Worm (Caenorhabditis elegans) whole organism, L3 larva: ENCODE measurements around the gene clec-227.

Source experiments
- R02D3.7 ChIP-seq: fragments of 150-350 bp; optimal IDR thresholded peaks from 2 replicates; lab custom pipeline; 2014; ENCODE audit warnings: missing biosample characterization, missing genetic modification characterization
- aly-2 ChIP-seq: fragments of 150-350 bp; optimal IDR thresholded peaks from 2 replicates; lab custom pipeline; 2014; ENCODE audit warnings: missing biosample characterization, missing genetic modification characterization
- ceh-82 ChIP-seq: fragments of 150-350 bp; optimal IDR thresholded peaks from 2 replicates; lab custom pipeline; 2014; ENCODE audit warnings: missing biosample characterization, missing genetic modification characterization
- ceh-9 ChIP-seq: sonication (generic microtip); optimal IDR thresholded peaks from 2 replicates; lab custom pipeline; 2018; ENCODE audit warnings: missing biosample characterization, missing genetic modification characterization

DNA sequence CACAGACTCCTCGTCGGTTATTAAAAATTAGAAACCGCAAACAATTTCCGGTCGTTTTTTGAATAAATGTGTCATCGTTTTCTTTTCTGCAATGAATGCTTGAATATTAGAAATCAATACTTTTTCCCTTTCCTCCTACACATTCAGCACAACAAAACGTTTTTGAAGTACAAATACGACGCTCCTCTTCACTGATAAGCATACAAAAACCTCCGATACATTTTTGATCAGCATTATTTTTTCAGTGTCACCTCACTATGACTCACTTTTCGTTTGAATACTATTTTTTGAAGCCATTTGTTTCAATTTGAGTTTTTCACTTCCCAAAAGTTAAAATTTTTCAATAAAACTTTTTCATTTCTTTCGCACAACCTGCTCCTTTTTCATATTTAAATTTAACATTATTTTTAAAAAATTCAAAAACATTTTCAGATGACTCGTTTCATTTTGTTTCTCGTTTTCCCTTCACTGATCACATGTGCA lies 10.4 kb downstream of the clec-227 start, which contains the start of gene R02D5.3:
- TF ChIP-seq aly-2 (no peak), ceh-9 (tag; lab: Kevin White, UChicago) (no peak), R02D3.7 (tag; lab: Kevin White, UChicago) (no peak), ceh-82 (tag; lab: Kevin White, UChicago) (no peak)
